Fruit fly (Drosophila melanogaster) whole organism, wandering third instar larva: Measurements from ENCODE around the gene CG17768.

Experiments
- Dfd ChIP-seq: fragments of >200 bp; optimal IDR thresholded peaks from 2 replicates; lab custom pipeline; 2017; ENCODE audit warnings: missing biosample characterization, missing genetic modification characterization
- Hr83 ChIP-seq: fragments of 200-300 bp; sonication (Bioruptor generic); optimal IDR thresholded peaks from 2 replicates; lab custom pipeline; 2016; ENCODE audit warnings: missing biosample characterization, mild to moderate bottlenecking, missing genetic modification characterization, moderate library complexity; ENCODE audit not compliant: poor library complexity, severe bottlenecking
- OdsH ChIP-seq: fragments of 200-800 bp; sonication (Bioruptor generic); optimal IDR thresholded peaks from 2 replicates; lab custom pipeline; 2016; ENCODE audit warnings: missing biosample characterization, mild to moderate bottlenecking, missing genetic modification characterization
- Sp1 ChIP-seq: fragments of 200-800 bp; sonication (Bioruptor generic); optimal IDR thresholded peaks from 3 replicates; lab custom pipeline; 2019; ENCODE audit warnings: missing biosample characterization, mild to moderate bottlenecking, missing genetic modification characterization, moderate library complexity
- dsf ChIP-seq: sonication (Bioruptor generic); optimal IDR thresholded peaks from 2 replicates; lab custom pipeline; 2016; ENCODE audit warnings: missing biosample characterization, missing genetic modification characterization, borderline replicate concordance
- foxo ChIP-seq, 2 experiments: fragments of 200-800 bp; sonication (Bioruptor generic); optimal IDR thresholded peaks; 2 replicates in 1 of 2; 3 replicates in 1 of 2; lab custom pipeline; 2016 to 2017; ENCODE audit warnings: missing biosample characterization in 2 of 2, missing genetic modification characterization in 2 of 2
- h ChIP-seq: fragments of 200-800 bp; sonication (Bioruptor generic); optimal IDR thresholded peaks from 3 replicates; lab custom pipeline; 2016; ENCODE audit warnings: missing biosample characterization, mild to moderate bottlenecking, missing genetic modification characterization
- lola ChIP-seq: fragments of >200 bp; optimal IDR thresholded peaks from 2 replicates; lab custom pipeline; 2017; ENCODE audit warnings: missing biosample characterization, missing genetic modification characterization
- psq ChIP-seq: fragments of 200-800 bp; sonication (Bioruptor generic); optimal IDR thresholded peaks from 3 replicates; lab custom pipeline; 2017; ENCODE audit warnings: missing biosample characterization, mild to moderate bottlenecking, missing genetic modification characterization, moderate library complexity
- sage ChIP-seq: fragments of 200-800 bp; sonication (Bioruptor generic); optimal IDR thresholded peaks from 2 replicates; lab custom pipeline; 2016; ENCODE audit warnings: missing biosample characterization, mild to moderate bottlenecking, missing genetic modification characterization
- usp ChIP-seq: fragments of >200 bp; optimal IDR thresholded peaks from 2 replicates; lab custom pipeline; 2017; ENCODE audit warnings: missing biosample characterization, missing genetic modification characterization
- woc ChIP-seq: sonication (Bioruptor generic); optimal IDR thresholded peaks from 2 replicates; lab custom pipeline; 2016; ENCODE audit warnings: missing biosample characterization, mild to moderate bottlenecking, missing genetic modification characterization

DNA sequence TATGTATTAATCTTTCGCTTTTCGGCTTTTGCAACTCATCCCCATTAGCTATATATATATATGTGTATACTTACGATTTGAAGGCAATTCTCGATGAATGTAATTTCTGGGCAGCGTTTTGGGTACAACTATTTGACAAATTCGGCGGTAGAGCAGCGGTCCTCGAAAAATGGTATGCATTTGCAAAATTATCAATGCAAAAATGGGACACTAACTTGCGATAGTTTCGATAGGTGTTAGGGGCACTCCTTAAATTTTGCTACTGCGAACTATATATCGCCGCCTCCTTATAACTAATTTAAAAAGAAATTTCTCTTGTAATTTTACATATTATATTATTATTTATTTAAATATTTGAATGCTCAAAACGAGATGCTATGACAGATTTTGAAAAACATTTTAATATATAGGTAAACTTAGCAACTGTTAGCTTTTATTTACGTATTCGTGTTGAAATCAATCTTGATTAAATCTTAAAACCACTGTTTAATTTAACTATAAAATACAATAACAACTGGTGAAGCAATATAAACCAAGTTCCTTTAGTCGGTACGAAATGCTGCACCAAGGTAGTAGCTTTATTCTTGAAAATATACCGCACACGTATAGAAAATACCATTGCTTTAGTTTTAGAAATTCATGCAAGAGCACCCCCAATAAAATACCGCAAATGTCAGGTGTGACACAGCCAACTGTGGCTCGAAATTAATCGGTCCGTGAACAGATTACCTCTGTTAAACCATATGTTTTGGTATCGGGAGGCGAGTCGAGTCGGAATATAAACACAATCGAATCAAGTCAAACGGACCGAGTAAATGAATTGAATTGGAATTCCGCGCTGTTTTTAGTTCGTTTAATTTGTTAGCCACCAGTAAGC, 8.5 kb upstream of the CG17768 start, which contains the start of the genes CG5355 and Klp31E:
- TF ChIP-seq dsf (GFP tag; lab: Kevin White, UChicago) = no peak
- no peak for TF ChIP-seq usp (GFP tag; lab: Kevin White, UChicago)
- peak; percentile 53 for TF ChIP-seq woc (GFP tag; lab: Kevin White, UChicago)
- TF ChIP-seq lola = no peak
- TF ChIP-seq h (GFP tag; lab: Kevin White, UChicago) = no peak
- peak; percentile 49 for TF ChIP-seq Hr83
- TF ChIP-seq psq (GFP tag; lab: Kevin White, UChicago) = peak; percentile 63
- peak; percentile 61 for TF ChIP-seq Sp1 (GFP tag; lab: Kevin White, UChicago)
- TF ChIP-seq foxo (GFP tag; optimal IDR thresholded peaks at IDR 0.05; lab: Kevin White, UChicago) = no peak
- no peak for TF ChIP-seq Dfd (GFP tag; lab: Kevin White, UChicago)
- TF ChIP-seq OdsH = peak; percentile 5
- TF ChIP-seq sage = no peak
